In the genomic region with DNA sequence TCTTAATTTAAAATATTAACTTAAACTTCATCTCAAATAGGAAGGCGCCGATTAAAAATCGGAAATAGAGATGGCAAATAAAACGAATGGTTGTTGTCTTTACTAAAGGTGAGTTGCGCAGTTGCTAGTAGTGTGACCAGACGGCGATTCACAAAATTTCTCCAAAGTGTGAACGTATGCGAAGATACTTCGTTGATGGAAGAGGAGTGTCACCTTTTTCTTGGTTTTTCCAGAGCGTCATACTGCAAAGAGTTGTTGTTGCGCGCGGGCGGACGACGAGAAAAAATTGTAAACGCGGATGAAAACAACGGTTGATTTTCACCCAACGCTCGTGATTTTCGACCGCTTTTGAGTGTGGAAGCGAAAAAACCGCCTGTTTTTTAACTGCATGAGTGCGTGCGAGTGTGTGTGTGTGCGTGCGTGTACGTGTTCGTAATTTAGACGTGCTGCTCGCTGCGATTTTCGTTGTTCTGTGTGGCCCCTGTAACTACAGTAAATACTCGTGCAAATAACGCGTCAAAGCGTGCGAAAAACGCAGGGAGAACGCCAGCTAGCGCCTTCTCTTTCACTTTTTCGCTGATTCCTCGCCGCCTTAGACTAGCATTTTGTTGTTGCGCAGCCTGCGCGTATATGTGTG, we compare ENCODE assay signal across 2 fruit fly cellular contexts.
TF ChIP-seq lines count a peak whose summit lies in the region.

A gene (plus strand): TSS at position 241 of the 637 bp plus-strand sequence.

TF ChIP-seq in whole organism, adult, 20 proteins besides CTCF, POLR2A, EP300 and RAD21 (continued from another document):
- peak; percentile 59 for TF ChIP-seq tj (GFP tag; optimal IDR thresholded peaks at IDR 0.05; lab: Kevin White, UChicago)
- TF ChIP-seq CG12768 (GFP tag; optimal IDR thresholded peaks at IDR 0.05; lab: Kevin White, UChicago), result no peak
- TF ChIP-seq Mnt (GFP tag; optimal IDR thresholded peaks at IDR 0.05; lab: Kevin White, UChicago), result peak; percentile 51
TF ChIP-seq in whole organism, adult: peak in this region for 9.

TF ChIP-seq in whole organism, embryonic, 481 proteins besides CTCF, POLR2A, EP300 and RAD21 (continued from another document and continues in another):
- TF ChIP-seq gem (tag; optimal IDR thresholded peaks at IDR 0.05; lab: Kevin White, UChicago) (peak; percentile 40), CG4730 (GFP tag; IDR thresholded peaks at IDR 0.05; lab: Robert Waterston, UW) (no peak), Hand (GFP tag; optimal IDR thresholded peaks at IDR 0.05; lab: Kevin White, UChicago) (no peak), hth (optimal IDR thresholded peaks at IDR 0.05; lab: Kevin White, UChicago) (no peak), CG7839 (tag; optimal IDR thresholded peaks at IDR 0.05; lab: Kevin White, UChicago) (peak; percentile 11), Fer3 (tag; optimal IDR thresholded peaks at IDR 0.05; lab: Kevin White, UChicago) (peak; percentile 5), CG13296 (GFP tag; optimal IDR thresholded peaks at IDR 0.05; lab: Kevin White, UChicago) (no peak), D19A (tag; optimal IDR thresholded peaks at IDR 0.05; lab: Kevin White, UChicago) (peak; percentile 43), Tbp (GFP tag; optimal IDR thresholded peaks at IDR 0.05; lab: Kevin White, UChicago) (no peak), ase (GFP tag; IDR thresholded peaks at IDR 0.05; lab: Robert Waterston, UW) (peak; percentile 58; the same call in 1 of the 3 replicates), CG6791 (GFP tag; IDR thresholded peaks at IDR 0.05; lab: Robert Waterston, UW; ENCODE audit: partially characterized antibody) (peak; percentile 52; the same call in 2 of the 3 replicates), grau (tag; optimal IDR thresholded peaks at IDR 0.05; lab: Kevin White, UChicago) (peak; percentile 80), lab (GFP tag; optimal IDR thresholded peaks at IDR 0.05; lab: Kevin White, UChicago) (peak; percentile 14), CG9876 (GFP tag; optimal IDR thresholded peaks at IDR 0.05; lab: Kevin White, UChicago) (no peak), CG5180 (GFP tag; optimal IDR thresholded peaks at IDR 0.05; lab: Kevin White, UChicago) (no peak), sc (optimal IDR thresholded peaks at IDR 0.05; lab: Kevin White, UChicago) (no peak), sc (GFP tag; optimal IDR thresholded peaks at IDR 0.05; lab: Kevin White, UChicago) (no peak), CG34224 (GFP tag; IDR thresholded peaks at IDR 0.05; lab: Robert Waterston, UW; ENCODE audit: partially characterized antibody) (no peak; the same call in 2 of the 3 replicates), CG1024 (GFP tag; IDR thresholded peaks at IDR 0.05; lab: Robert Waterston, UW) (no peak), Atf-2 (GFP tag; optimal IDR thresholded peaks at IDR 0.05; lab: Kevin White, UChicago) (no peak), mld (GFP tag; IDR thresholded peaks at IDR 0.05; lab: Robert Waterston, UW; ENCODE audit: partially characterized antibody) (no peak), CG17912 (GFP tag; optimal IDR thresholded peaks at IDR 0.05; lab: Kevin White, UChicago) (peak; percentile 26), CG8765 (GFP tag; IDR thresholded peaks at IDR 0.05; lab: Robert Waterston, UW) (no peak), CG30020 (tag; optimal IDR thresholded peaks at IDR 0.05; lab: Kevin White, UChicago) (peak; percentile 20), Vsx1 (GFP tag; optimal IDR thresholded peaks at IDR 0.05; lab: Kevin White, UChicago) (no peak), Ravus (GFP tag; IDR thresholded peaks at IDR 0.05; lab: Robert Waterston, UW) (no peak), sob (GFP tag; IDR thresholded peaks at IDR 0.05; lab: Robert Waterston, UW) (peak; percentile 92), ci (GFP tag; IDR thresholded peaks at IDR 0.05; lab: Robert Waterston, UW) (peak; percentile 69; the same call in 1 of the 3 replicates), CG8281 (tag; optimal IDR thresholded peaks at IDR 0.05; lab: Kevin White, UChicago) (no peak), toy (GFP tag; IDR thresholded peaks at IDR 0.05; lab: Robert Waterston, UW) (no peak), Sox102F (GFP tag; optimal IDR thresholded peaks at IDR 0.05; lab: Kevin White, UChicago) (no peak), CG7745 (tag; optimal IDR thresholded peaks at IDR 0.05; lab: Kevin White, UChicago) (no peak), CG18764 (GFP tag; optimal IDR thresholded peaks at IDR 0.05; lab: Kevin White, UChicago) (peak; percentile 33), Mad (GFP tag; optimal IDR thresholded peaks at IDR 0.05; lab: Kevin White, UChicago) (no peak), repo (GFP tag; optimal IDR thresholded peaks at IDR 0.05; lab: Kevin White, UChicago) (no peak), sug (tag; optimal IDR thresholded peaks at IDR 0.05; lab: Kevin White, UChicago) (peak; percentile 64), caup (GFP tag; optimal IDR thresholded peaks at IDR 0.05; lab: Kevin White, UChicago; ENCODE audit: severe bottlenecking) (peak; percentile 31), abd-A (tag; optimal IDR thresholded peaks at IDR 0.05; lab: Kevin White, UChicago) (peak; percentile 59), fd64A (GFP tag; optimal IDR thresholded peaks at IDR 0.05; lab: Kevin White, UChicago) (no peak), CG11560 (tag; IDR thresholded peaks at IDR 0.05; lab: Robert Waterston, UW) (peak; percentile 95), CG3847 (GFP tag; IDR thresholded peaks at IDR 0.05; lab: Robert Waterston, UW) (peak; percentile 53; the same call in 1 of the 2 replicates), gce (GFP tag; IDR thresholded peaks at IDR 0.05; lab: Robert Waterston, UW) (no peak; the same call in 2 of the 3 replicates), CG12769 (tag; optimal IDR thresholded peaks at IDR 0.05; lab: Kevin White, UChicago) (peak; percentile 36), CG13775 (GFP tag; optimal IDR thresholded peaks at IDR 0.05; lab: Kevin White, UChicago) (no peak), CG12219 (GFP tag; optimal IDR thresholded peaks at IDR 0.05; lab: Kevin White, UChicago) (no peak), CG6765 (GFP tag; optimal IDR thresholded peaks at IDR 0.05; lab: Kevin White, UChicago) (no peak), H15 (GFP tag; IDR thresholded peaks at IDR 0.05; lab: Robert Waterston, UW) (no peak), gro (GFP tag; optimal IDR thresholded peaks at IDR 0.05; lab: Kevin White, UChicago) (peak; percentile 6), lbe (GFP tag; optimal IDR thresholded peaks at IDR 0.05; lab: Kevin White, UChicago) (no peak), sna (GFP tag; IDR thresholded peaks at IDR 0.05; lab: Robert Waterston, UW; ENCODE audit: partially characterized antibody) (no peak), CG3407 (GFP tag; optimal IDR thresholded peaks at IDR 0.05; lab: Kevin White, UChicago) (no peak), CG5953 (GFP tag; IDR thresholded peaks at IDR 0.05; lab: Robert Waterston, UW) (no peak), z (GFP tag; IDR thresholded peaks at IDR 0.05; lab: Robert Waterston, UW) (no peak), dmrt99B (tag; optimal IDR thresholded peaks at IDR 0.05; lab: Kevin White, UChicago) (peak; percentile 2), az2 (GFP tag; optimal IDR thresholded peaks at IDR 0.05; lab: Kevin White, UChicago) (no peak), CG4404 (GFP tag; IDR thresholded peaks at IDR 0.05; lab: Robert Waterston, UW) (no peak), Abd-B (GFP tag; optimal IDR thresholded peaks at IDR 0.05; lab: Kevin White, UChicago) (no peak), Doc3 (GFP tag; IDR thresholded peaks at IDR 0.05; lab: Robert Waterston, UW; ENCODE audit: partially characterized antibody) (no peak), CG10462 (GFP tag; optimal IDR thresholded peaks at IDR 0.05; lab: Kevin White, UChicago) (no peak), CG10366 (GFP tag; IDR thresholded peaks at IDR 0.05; lab: Robert Waterston, UW) (no peak), Awh (GFP tag; IDR thresholded peaks at IDR 0.05; lab: Robert Waterston, UW) (no peak), ttk (GFP tag; IDR thresholded peaks at IDR 0.05; lab: Robert Waterston, UW) (0 out of 2 replicates have a peak, but pooled peaks have one; percentile 4), vfl (GFP tag; optimal IDR thresholded peaks at IDR 0.05; lab: Kevin White, UChicago) (no peak), CG12299 (tag; optimal IDR thresholded peaks at IDR 0.05; lab: Kevin White, UChicago) (peak; percentile 70), ewg (GFP tag; optimal IDR thresholded peaks at IDR 0.05; lab: Kevin White, UChicago) (peak; percentile 99), slp2 (GFP tag; optimal IDR thresholded peaks at IDR 0.05; lab: Kevin White, UChicago) (peak; percentile 13), HmgD (GFP tag; optimal IDR thresholded peaks at IDR 0.05; lab: Kevin White, UChicago) (peak; percentile 36), Chrac-16 (GFP tag; optimal IDR thresholded peaks at IDR 0.05; lab: Kevin White, UChicago) (no peak), YL-1 (GFP tag; optimal IDR thresholded peaks at IDR 0.05; lab: Kevin White, UChicago) (peak; percentile 53), CG1647 (GFP tag; optimal IDR thresholded peaks at IDR 0.05; lab: Kevin White, UChicago) (peak; percentile 9), Hmr (GFP tag; optimal IDR thresholded peaks at IDR 0.05; lab: Kevin White, UChicago) (peak; percentile 76), exex (tag; optimal IDR thresholded peaks at IDR 0.05; lab: Kevin White, UChicago) (peak; percentile 16), hkb (optimal IDR thresholded peaks at IDR 0.05; lab: Kevin White, UChicago) (no peak), hkb (GFP tag; IDR thresholded peaks at IDR 0.05; lab: Robert Waterston, UW) (peak; percentile 47), CG7928 (GFP tag; optimal IDR thresholded peaks at IDR 0.05; lab: Kevin White, UChicago) (no peak), MTF-1 (GFP tag; optimal IDR thresholded peaks at IDR 0.05; lab: Kevin White, UChicago; ENCODE audit: borderline replicate concordance) (peak; percentile 22), CG17568 (GFP tag; optimal IDR thresholded peaks at IDR 0.05; lab: Kevin White, UChicago) (no peak), CG31388 (GFP tag; optimal IDR thresholded peaks at IDR 0.05; lab: Kevin White, UChicago) (no peak), klu (GFP tag; IDR thresholded peaks at IDR 0.05; lab: Robert Waterston, UW) (no peak), Dref (GFP tag; IDR thresholded peaks at IDR 0.05; lab: Robert Waterston, UW) (peak; percentile 65), tup (GFP tag; optimal IDR thresholded peaks at IDR 0.05; lab: Kevin White, UChicago) (no peak), Taf1 (GFP tag; IDR thresholded peaks at IDR 0.05; lab: Robert Waterston, UW) (no peak), pros (GFP tag; optimal IDR thresholded peaks at IDR 0.05; lab: Kevin White, UChicago) (peak; percentile 21), HHEX (GFP tag; optimal IDR thresholded peaks at IDR 0.05; lab: Kevin White, UChicago) (no peak), Trl (optimal IDR thresholded peaks at IDR 0.05; lab: Kevin White, UChicago) (no peak), Trl (GFP tag; optimal IDR thresholded peaks at IDR 0.05; lab: Kevin White, UChicago) (no peak), CrebB (tag; optimal IDR thresholded peaks at IDR 0.05; lab: Kevin White, UChicago) (peak; percentile 35), pan (optimal IDR thresholded peaks at IDR 0.05; lab: Kevin White, UChicago) (no peak), pan (GFP tag; optimal IDR thresholded peaks at IDR 0.05 in 1 of 2, IDR thresholded peaks at IDR 0.05 in 1 of 2) (peak in 1 of 2 experiments; percentile 33), cas (GFP tag; IDR thresholded peaks at IDR 0.05; lab: Robert Waterston, UW) (no peak), CG7357 (GFP tag; IDR thresholded peaks at IDR 0.05; lab: Robert Waterston, UW) (no peak), CG11456 (GFP tag; IDR thresholded peaks at IDR 0.05; lab: Robert Waterston, UW) (0 out of 3 replicates have a peak, but pooled peaks have one; percentile 18), Hmx (GFP tag; optimal IDR thresholded peaks at IDR 0.05; lab: Kevin White, UChicago) (no peak), tll (GFP tag; optimal IDR thresholded peaks at IDR 0.05; lab: Kevin White, UChicago) (no peak), CG4854 (GFP tag; optimal IDR thresholded peaks at IDR 0.05; lab: Kevin White, UChicago) (no peak), sim (GFP tag; IDR thresholded peaks at IDR 0.05; lab: Robert Waterston, UW) (no peak), Fer1 (GFP tag; optimal IDR thresholded peaks at IDR 0.05; lab: Kevin White, UChicago) (peak; percentile 26), Jarid2 (GFP tag; optimal IDR thresholded peaks at IDR 0.05; lab: Kevin White, UChicago) (peak; percentile 95), Nf-YC (tag; optimal IDR thresholded peaks at IDR 0.05; lab: Kevin White, UChicago) (peak; percentile 64), nerfin-1 (tag; optimal IDR thresholded peaks at IDR 0.05; lab: Kevin White, UChicago) (no peak), lola (GFP tag; optimal IDR thresholded peaks at IDR 0.05; lab: Kevin White, UChicago) (peak in 1 of 3 experiments; percentile 26), CG2202 (tag; optimal IDR thresholded peaks at IDR 0.05; lab: Kevin White, UChicago) (no peak), CG15601 (tag; optimal IDR thresholded peaks at IDR 0.05; lab: Kevin White, UChicago) (peak; percentile 65), CG8290 (GFP tag; optimal IDR thresholded peaks at IDR 0.05; lab: Kevin White, UChicago) (peak; percentile 26), CG8290 (tag; optimal IDR thresholded peaks at IDR 0.05; lab: Kevin White, UChicago) (peak in 1 of 2 experiments; percentile 67), Dfd (GFP tag; optimal IDR thresholded peaks at IDR 0.05; lab: Kevin White, UChicago) (no peak), Dad (GFP tag; optimal IDR thresholded peaks at IDR 0.05; lab: Kevin White, UChicago) (no peak), lmd (GFP tag; IDR thresholded peaks at IDR 0.05; lab: Robert Waterston, UW) (no peak), CG34376 (GFP tag; optimal IDR thresholded peaks at IDR 0.05; lab: Kevin White, UChicago) (peak; percentile 21), nmo (GFP tag; optimal IDR thresholded peaks at IDR 0.05; lab: Kevin White, UChicago) (peak; percentile 48), kah (GFP tag; optimal IDR thresholded peaks at IDR 0.05; lab: Kevin White, UChicago) (peak; percentile 12), Opbp (GFP tag; IDR thresholded peaks at IDR 0.05; lab: Robert Waterston, UW; ENCODE audit: partially characterized antibody) (peak; percentile 52; the same call in 1 of the 3 replicates), zfh2 (GFP tag; optimal IDR thresholded peaks at IDR 0.05; lab: Kevin White, UChicago) (no peak), CG34422 (GFP tag; IDR thresholded peaks at IDR 0.05; lab: Robert Waterston, UW) (peak; percentile 60; the same call in 2 of the 3 replicates), TFAM (GFP tag; optimal IDR thresholded peaks at IDR 0.05; lab: Kevin White, UChicago) (no peak), CG5245 (GFP tag; optimal IDR thresholded peaks at IDR 0.05; lab: Kevin White, UChicago) (no peak), sima (GFP tag; optimal IDR thresholded peaks at IDR 0.05; lab: Kevin White, UChicago) (no peak), CkIIα-i1 (GFP tag; IDR thresholded peaks at IDR 0.05; lab: Robert Waterston, UW) (no peak), bcd (GFP tag; optimal IDR thresholded peaks at IDR 0.05; lab: Kevin White, UChicago) (no peak), fu2 (GFP tag; optimal IDR thresholded peaks at IDR 0.05; lab: Kevin White, UChicago) (no peak), CG2712 (tag; optimal IDR thresholded peaks at IDR 0.05; lab: Kevin White, UChicago) (peak; percentile 70), zf30C (GFP tag; optimal IDR thresholded peaks at IDR 0.05; lab: Kevin White, UChicago) (no peak)
